Fruit fly (Drosophila melanogaster) whole organism, adult: ENCODE measurements around the gene drongo.

Experiments
- CG11617 ChIP-seq: fragments of 200-800 bp; sonication (Bioruptor generic); optimal IDR thresholded peaks from 2 replicates; lab custom pipeline; 2017; ENCODE audit warnings: mild to moderate bottlenecking, missing biosample characterization, missing genetic modification reagents, missing genetic modification characterization
- CG12768 ChIP-seq: fragments of 200-800 bp; sonication (Bioruptor generic); optimal IDR thresholded peaks from 2 replicates; lab custom pipeline; 2017; ENCODE audit warnings: missing biosample characterization, missing genetic modification characterization, mild to moderate bottlenecking, moderate library complexity, missing genetic modification reagents
- CG14711 ChIP-seq: fragments of 200-800 bp; sonication (Bioruptor generic); optimal IDR thresholded peaks from 2 replicates; lab custom pipeline; 2018; ENCODE audit warnings: missing biosample characterization, mild to moderate bottlenecking, missing genetic modification characterization, moderate library complexity
- CG1620 ChIP-seq: fragments of 200-800 bp; sonication (Bioruptor generic); optimal IDR thresholded peaks from 2 replicates; lab custom pipeline; 2016; ENCODE audit warnings: missing biosample characterization, missing genetic modification characterization
- CG33017 ChIP-seq: fragments of 200-800 bp; sonication (Bioruptor generic); optimal IDR thresholded peaks from 2 replicates; lab custom pipeline; 2018; ENCODE audit warnings: missing biosample characterization, mild to moderate bottlenecking, missing genetic modification characterization, moderate library complexity
- CG5204 ChIP-seq: fragments of 200-800 bp; sonication (Bioruptor generic); optimal IDR thresholded peaks from 2 replicates; lab custom pipeline; 2016; ENCODE audit warnings: missing biosample characterization, missing genetic modification characterization
- CG7045 ChIP-seq: fragments of 200-800 bp; sonication (Bioruptor generic); optimal IDR thresholded peaks from 2 replicates; lab custom pipeline; 2017; ENCODE audit warnings: missing biosample characterization, mild to moderate bottlenecking, missing genetic modification characterization
- CG7101 ChIP-seq: fragments of 200-800 bp; sonication (Bioruptor generic); optimal IDR thresholded peaks from 2 replicates; lab custom pipeline; 2018; ENCODE audit warnings: missing biosample characterization, mild to moderate bottlenecking, missing genetic modification characterization, moderate library complexity
- Clk ChIP-seq: fragments of 200-800 bp; sonication (Bioruptor generic); optimal IDR thresholded peaks from 2 replicates; lab custom pipeline; 2017; ENCODE audit warnings: missing biosample characterization, missing genetic modification characterization
- Crg-1 ChIP-seq: fragments of 200-800 bp; sonication (Bioruptor generic); optimal IDR thresholded peaks from 2 replicates; lab custom pipeline; 2016; ENCODE audit warnings: missing biosample characterization, missing genetic modification characterization
- Hr96 ChIP-seq: fragments of 200-800 bp; sonication (Bioruptor generic); optimal IDR thresholded peaks from 2 replicates; lab custom pipeline; 2016; ENCODE audit warnings: missing biosample characterization, missing genetic modification characterization
- Mnt ChIP-seq: fragments of 200-800 bp; sonication (Bioruptor generic); optimal IDR thresholded peaks from 2 replicates; lab custom pipeline; 2016; ENCODE audit warnings: missing biosample characterization, mild to moderate bottlenecking, missing genetic modification characterization
- bab1 ChIP-seq: fragments of 200-800 bp; sonication (Bioruptor generic); optimal IDR thresholded peaks from 3 replicates; lab custom pipeline; 2019; ENCODE audit warnings: missing biosample characterization, mild to moderate bottlenecking, missing genetic modification characterization, moderate library complexity
- cic ChIP-seq: fragments of 200-800 bp; sonication (Bioruptor generic); optimal IDR thresholded peaks from 2 replicates; lab custom pipeline; 2017; ENCODE audit warnings: missing biosample characterization, mild to moderate bottlenecking, missing genetic modification characterization, moderate library complexity
- cnc ChIP-seq, 2 experiments: fragments of >200 bp; optimal IDR thresholded peaks; 2 replicates each; lab custom pipeline; 2017
- kay ChIP-seq: fragments of 200-800 bp; sonication (Bioruptor generic); peaks from one replicate; lab custom pipeline; 2016; ENCODE audit warnings: missing biosample characterization, missing genetic modification characterization, borderline replicate concordance
- ovo ChIP-seq: fragments of 200-800 bp; sonication (Bioruptor generic); optimal IDR thresholded peaks from 2 replicates; lab custom pipeline; 2016; ENCODE audit warnings: missing biosample characterization, missing genetic modification characterization
- pad ChIP-seq: fragments of 200-800 bp; sonication (Bioruptor generic); optimal IDR thresholded peaks from 3 replicates; lab custom pipeline; 2017; ENCODE audit warnings: missing biosample characterization, missing genetic modification characterization, mild to moderate bottlenecking, moderate library complexity, missing genetic modification reagents
- tj ChIP-seq: fragments of 200-800 bp; sonication (Bioruptor generic); optimal IDR thresholded peaks from 3 replicates; lab custom pipeline; 2017; ENCODE audit warnings: missing biosample characterization, mild to moderate bottlenecking, missing genetic modification characterization, moderate library complexity
- toe ChIP-seq: fragments of 200-800 bp; sonication (Bioruptor generic); optimal IDR thresholded peaks from 2 replicates; lab custom pipeline; 2016; ENCODE audit warnings: missing biosample characterization, missing genetic modification characterization

The drongo gene

DNA sequence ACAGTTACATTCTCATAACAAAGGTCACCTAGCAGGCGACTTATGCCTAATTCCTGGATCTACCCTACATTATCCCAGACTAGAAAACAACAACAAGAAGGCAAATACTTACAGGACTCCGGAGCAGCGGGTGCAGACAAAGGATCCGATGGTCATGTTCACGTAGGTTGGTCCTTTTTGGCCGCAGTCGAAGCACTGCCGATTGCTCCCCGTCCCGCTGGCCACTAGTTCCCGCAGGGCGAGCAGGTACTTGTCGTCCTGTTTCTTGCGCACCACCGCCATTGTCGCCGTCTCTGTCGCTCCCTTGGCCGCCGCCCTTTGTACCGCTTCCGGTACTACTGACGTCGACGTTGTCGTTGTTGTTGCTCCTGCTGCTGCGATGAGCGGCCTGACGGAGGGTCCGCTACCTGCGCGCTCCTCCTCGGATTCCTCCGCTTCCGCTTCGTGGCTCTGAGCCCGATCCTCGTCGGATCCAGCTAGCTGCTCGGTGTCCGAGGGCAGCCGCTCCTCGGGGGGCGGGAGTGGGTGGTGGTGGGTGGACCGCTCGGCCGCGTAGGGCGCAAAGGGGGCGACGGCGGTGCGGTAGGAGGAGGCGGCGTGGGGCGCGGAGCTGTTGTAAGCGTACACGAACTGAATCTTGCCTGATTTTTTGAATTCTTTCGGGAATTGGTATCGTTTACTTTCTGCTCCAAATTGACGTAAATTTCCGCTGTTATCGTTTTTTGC lies 921 bp downstream of the drongo start:
- no peak for TF ChIP-seq cnc (optimal IDR thresholded peaks at IDR 0.05; lab: Kevin White, UChicago)
- no peak for TF ChIP-seq ovo
- no peak for TF ChIP-seq CG12768 (GFP tag; lab: Kevin White, UChicago)
- TF ChIP-seq Crg-1, result no peak
- no peak for TF ChIP-seq kay (GFP tag; lab: Kevin White, UChicago)
- no peak for TF ChIP-seq CG33017 (tag; lab: Kevin White, UChicago)
- no peak for TF ChIP-seq CG7101
- TF ChIP-seq toe (GFP tag; lab: Kevin White, UChicago), result no peak
- no peak for TF ChIP-seq Hr96 (GFP tag; lab: Kevin White, UChicago)
- TF ChIP-seq cic (GFP tag; lab: Kevin White, UChicago), result no peak
- no peak for TF ChIP-seq pad (GFP tag; lab: Kevin White, UChicago)
- no peak for TF ChIP-seq CG11617 (GFP tag; lab: Kevin White, UChicago)
- TF ChIP-seq tj (GFP tag; lab: Kevin White, UChicago), result no peak
- no peak for TF ChIP-seq Mnt
- TF ChIP-seq CG7045, result no peak
- TF ChIP-seq Clk (GFP tag; lab: Kevin White, UChicago), result no peak
- no peak for TF ChIP-seq bab1 (GFP tag; lab: Kevin White, UChicago)
- TF ChIP-seq CG5204 (GFP tag; lab: Kevin White, UChicago), result no peak

DNA sequence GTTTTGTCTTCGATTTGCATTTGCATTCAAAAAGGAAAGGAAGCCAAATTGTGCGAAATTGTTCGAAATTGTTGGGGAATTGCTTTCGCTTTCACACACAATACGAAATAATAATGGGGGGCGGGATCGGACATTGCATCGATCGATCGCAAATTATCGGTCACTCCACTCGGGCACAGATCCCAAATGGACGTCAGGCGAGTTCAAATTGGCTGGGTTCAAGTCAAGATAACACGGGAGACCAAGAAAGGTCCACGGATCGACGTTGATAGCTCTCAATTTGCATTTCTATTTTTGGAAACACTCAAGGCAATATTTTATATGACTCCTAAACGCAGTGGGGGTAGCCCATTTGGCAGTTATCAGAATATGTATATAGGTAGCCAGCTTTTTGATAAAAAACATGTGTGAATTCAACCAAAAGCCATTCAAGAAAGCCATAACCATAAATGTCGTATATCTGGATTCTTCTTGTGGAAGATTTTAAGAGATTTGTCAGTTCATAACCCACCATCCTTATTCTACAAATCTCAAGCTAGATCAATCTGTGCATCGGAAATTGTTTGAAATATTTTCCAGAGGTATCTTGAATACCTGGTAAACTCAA lies 1.6 kb downstream of the drongo start:
- TF ChIP-seq Hr96 (GFP tag; lab: Kevin White, UChicago) (no peak), CG11617 (GFP tag; lab: Kevin White, UChicago) (no peak), cic (GFP tag; lab: Kevin White, UChicago) (no peak), CG7045 (no peak), CG5204 (GFP tag; lab: Kevin White, UChicago) (no peak), CG12768 (GFP tag; lab: Kevin White, UChicago) (no peak), Crg-1 (no peak), pad (GFP tag; lab: Kevin White, UChicago) (no peak), Clk (GFP tag; lab: Kevin White, UChicago) (no peak), bab1 (GFP tag; lab: Kevin White, UChicago) (no peak)

DNA sequence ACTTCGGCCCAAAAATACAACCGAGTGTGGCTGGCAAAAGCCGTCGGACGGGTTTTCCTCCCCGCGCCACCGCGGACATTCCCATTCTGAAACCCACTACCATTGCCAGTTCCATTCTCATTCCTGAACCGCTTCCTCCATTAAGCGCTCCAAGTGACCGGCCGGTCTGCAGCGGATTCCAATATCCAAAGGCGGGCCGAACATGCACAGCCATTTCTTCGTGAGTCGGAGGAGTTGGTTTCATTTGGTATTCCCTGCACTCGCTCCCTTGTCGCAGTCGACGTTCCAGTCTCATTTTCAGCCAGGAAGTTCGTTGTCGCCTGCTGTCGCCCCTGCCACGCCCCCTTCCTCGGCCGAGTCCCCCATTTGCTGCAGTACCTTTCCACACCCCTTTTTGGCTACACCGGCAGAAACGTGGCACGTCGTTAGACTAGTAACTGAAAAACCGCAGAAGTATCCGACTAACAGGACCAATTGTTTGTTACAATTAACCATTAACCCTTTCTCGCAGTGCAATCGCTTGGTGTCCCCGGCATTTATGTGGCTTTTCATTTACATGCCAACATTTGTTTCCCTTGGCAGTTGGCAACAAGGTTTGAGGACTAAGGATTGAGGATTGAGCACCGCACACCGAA lies 2.8 kb downstream of the drongo start:
- TF ChIP-seq Clk (GFP tag; lab: Kevin White, UChicago) (no peak), bab1 (GFP tag; lab: Kevin White, UChicago) (no peak), CG7101 (no peak), cnc (optimal IDR thresholded peaks at IDR 0.05; lab: Kevin White, UChicago) (no peak), pad (GFP tag; lab: Kevin White, UChicago) (no peak), toe (GFP tag; lab: Kevin White, UChicago) (no peak)

DNA sequence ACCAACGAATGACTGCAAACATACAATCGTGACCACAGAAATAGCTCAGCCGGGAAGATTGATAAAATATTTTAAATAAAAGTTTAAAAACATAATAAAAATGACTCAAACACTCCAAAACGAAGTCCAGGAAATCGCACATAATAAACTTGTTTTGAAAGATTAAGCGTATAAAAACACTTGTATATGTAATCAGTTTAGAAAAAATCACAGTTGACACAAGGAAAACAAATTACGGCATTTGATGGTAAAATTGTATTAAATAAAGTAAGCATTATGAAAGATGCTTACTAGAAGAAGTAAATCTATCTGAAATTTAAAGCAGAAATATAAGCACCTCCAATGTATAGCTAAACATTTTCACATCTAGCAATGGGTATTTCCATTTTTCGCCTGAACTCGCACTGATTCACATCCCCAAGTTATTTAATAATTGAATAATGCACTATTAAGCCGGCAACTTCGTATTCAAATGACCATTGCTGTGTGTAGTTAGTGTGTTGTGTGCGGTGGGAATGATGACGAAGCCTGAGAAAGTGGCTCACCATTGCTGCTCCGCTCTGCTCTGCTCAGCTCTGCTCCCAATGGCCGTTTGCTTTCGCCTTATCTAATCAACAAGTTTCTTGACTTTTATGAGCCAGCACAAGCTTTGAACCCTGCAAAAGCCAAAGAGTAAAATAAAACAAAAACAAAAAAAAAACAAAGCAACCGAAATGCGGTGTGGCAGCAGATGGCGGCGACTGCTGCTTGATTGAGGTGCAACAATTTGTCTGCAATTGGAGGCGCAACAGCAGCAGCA lies 3.5 kb downstream of the drongo start:
- no peak for TF ChIP-seq kay (GFP tag; lab: Kevin White, UChicago)
- TF ChIP-seq pad (GFP tag; lab: Kevin White, UChicago), result no peak
- no peak for TF ChIP-seq cic (GFP tag; lab: Kevin White, UChicago)
- peak; percentile 24 for TF ChIP-seq CG11617 (GFP tag; lab: Kevin White, UChicago)
- TF ChIP-seq CG7045, result no peak
- no peak for TF ChIP-seq ovo
- no peak for TF ChIP-seq Clk (GFP tag; lab: Kevin White, UChicago)
- TF ChIP-seq tj (GFP tag; lab: Kevin White, UChicago), result peak; percentile 1
- no peak for TF ChIP-seq CG12768 (GFP tag; lab: Kevin White, UChicago)

DNA sequence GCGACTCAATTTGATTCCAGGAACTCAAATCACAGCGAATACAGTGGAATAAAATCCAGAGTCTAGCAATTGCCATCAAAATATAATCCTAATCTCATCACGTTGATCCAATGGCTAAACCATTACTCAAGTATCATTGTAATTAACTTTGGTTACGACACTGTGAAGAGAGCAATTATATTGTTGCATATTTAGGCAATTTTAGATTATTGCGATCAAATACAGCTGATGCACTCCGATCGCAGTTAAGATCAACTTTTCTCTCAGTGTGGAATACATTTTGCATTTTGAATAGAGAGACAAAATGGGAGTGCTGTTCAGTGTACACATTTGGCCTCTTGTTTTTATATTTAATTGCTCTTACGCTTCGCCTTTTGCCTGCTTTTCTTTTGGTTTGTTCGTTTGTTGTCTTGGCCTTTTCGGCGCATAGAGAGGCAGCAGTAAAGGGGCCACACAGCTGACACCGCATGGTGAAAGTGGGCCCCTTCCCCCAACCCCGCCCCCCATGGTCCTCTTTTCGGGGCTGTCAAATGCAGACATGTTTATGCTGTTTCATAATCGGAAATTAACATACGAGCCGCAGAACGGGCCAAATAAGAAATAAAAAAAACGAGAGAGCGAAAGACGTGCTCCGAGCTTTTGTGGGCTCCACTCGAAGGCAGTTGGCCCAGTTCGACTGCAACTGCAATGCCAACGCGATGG lies 4.6 kb downstream of the drongo start:
- TF ChIP-seq CG12768 (GFP tag; lab: Kevin White, UChicago) (peak; percentile 38), CG1620 (GFP tag; lab: Kevin White, UChicago) (no peak), tj (GFP tag; lab: Kevin White, UChicago) (peak; percentile 63), Clk (GFP tag; lab: Kevin White, UChicago) (no peak), ovo (no peak), pad (GFP tag; lab: Kevin White, UChicago) (no peak), Mnt (no peak), bab1 (GFP tag; lab: Kevin White, UChicago) (no peak), toe (GFP tag; lab: Kevin White, UChicago) (peak; percentile 17), cic (GFP tag; lab: Kevin White, UChicago) (no peak), CG7045 (peak; percentile 51), cnc (optimal IDR thresholded peaks at IDR 0.05; lab: Kevin White, UChicago) (no peak), CG14711 (peak; percentile 47), CG33017 (tag; lab: Kevin White, UChicago) (peak; percentile 1), CG5204 (GFP tag; lab: Kevin White, UChicago) (no peak), CG7101 (peak; percentile 32), kay (GFP tag; lab: Kevin White, UChicago) (no peak), CG11617 (GFP tag; lab: Kevin White, UChicago) (peak; percentile 2), Hr96 (GFP tag; lab: Kevin White, UChicago) (no peak), Crg-1 (no peak)
